Fruit fly (Drosophila melanogaster) whole organism, embryonic: ENCODE results near the gene CG6660.

Source experiments
- CG13296 ChIP-seq: fragments of 200-800 bp; sonication (Bioruptor generic); optimal IDR thresholded peaks from 3 replicates; lab custom pipeline; 2018; ENCODE audit warnings: missing biosample characterization, mild to moderate bottlenecking, missing genetic modification characterization
- CG15011 ChIP-seq: fragments of 200-800 bp; sonication (Bioruptor generic); optimal IDR thresholded peaks from 3 replicates; lab custom pipeline; 2018; ENCODE audit warnings: missing biosample characterization, mild to moderate bottlenecking, missing genetic modification characterization
- CG4730 ChIP-seq: fragments of 200-800 bp; sonication (Bioruptor generic); IDR thresholded peaks from 2 replicates; pipeline ENCODE4 v1.3.6; 2022; ENCODE audit warnings: missing biosample characterization, missing genetic modification characterization
- CG7745 ChIP-seq: fragments of 200-800 bp; sonication (Bioruptor generic); optimal IDR thresholded peaks from 2 replicates; lab custom pipeline; 2018; ENCODE audit warnings: missing biosample characterization, mild to moderate bottlenecking, missing genetic modification characterization, moderate library complexity
- CG8281 ChIP-seq: fragments of 200-800 bp; sonication (Bioruptor generic); optimal IDR thresholded peaks from 2 replicates; lab custom pipeline; 2018; ENCODE audit warnings: missing biosample characterization, mild to moderate bottlenecking, missing genetic modification characterization, moderate library complexity
- CG9797 ChIP-seq: fragments of 200-800 bp; sonication (Bioruptor generic); optimal IDR thresholded peaks from 3 replicates; lab custom pipeline; 2018; ENCODE audit warnings: missing biosample characterization, mild to moderate bottlenecking, missing genetic modification characterization
- croc ChIP-seq: fragments of 200-800 bp; sonication (Bioruptor generic); conservative IDR thresholded peaks from 3 replicates; pipeline ENCODE4 v1.3.6; 2022; ENCODE audit warnings: missing biosample characterization, missing genetic modification characterization
- insv ChIP-seq, 2 experiments: fragments of 200-800 bp; sonication (Bioruptor generic); optimal IDR thresholded peaks; 3 replicates each; lab custom pipeline; 2016 to 2018; ENCODE audit warnings: missing biosample characterization in 2 of 2, missing genetic modification characterization in 2 of 2
- luna ChIP-seq: fragments of 200-800 bp; sonication (Bioruptor generic); optimal IDR thresholded peaks from 2 replicates; lab custom pipeline; 2016; ENCODE audit warnings: missing biosample characterization, missing genetic modification characterization
- p53 ChIP-seq: fragments of 200-800 bp; sonication (Bioruptor generic); optimal IDR thresholded peaks from 2 replicates; lab custom pipeline; 2016; ENCODE audit warnings: missing biosample characterization, missing genetic modification characterization
- usp ChIP-seq: fragments of >200 bp; optimal IDR thresholded peaks from 2 replicates; lab custom pipeline; 2017; ENCODE audit warnings: missing biosample characterization, missing genetic modification characterization
- zen ChIP-seq: fragments of 200-800 bp; sonication (Bioruptor generic); optimal IDR thresholded peaks from 3 replicates; lab custom pipeline; 2018; ENCODE audit warnings: missing biosample characterization, mild to moderate bottlenecking, missing genetic modification characterization, moderate library complexity

- TF ChIP-seq CG8281 (tag; lab: Kevin White, UChicago) = no peak
- TF ChIP-seq CG9797 (GFP tag; lab: Kevin White, UChicago) = no peak
- TF ChIP-seq CG7745 (tag; lab: Kevin White, UChicago) = no peak
- TF ChIP-seq luna (GFP tag; lab: Kevin White, UChicago) = no peak
- TF ChIP-seq CG15011 (GFP tag; lab: Kevin White, UChicago) = no peak
- no peak for TF ChIP-seq CG13296 (GFP tag; lab: Kevin White, UChicago)
- TF ChIP-seq croc (GFP tag; lab: Robert Waterston, UW) = no peak
- TF ChIP-seq insv (GFP tag; optimal IDR thresholded peaks at IDR 0.05; lab: Kevin White, UChicago) = no peak
- TF ChIP-seq CG4730 = no peak
- TF ChIP-seq usp = no peak
- no peak for TF ChIP-seq zen
- TF ChIP-seq p53 (GFP tag; lab: Kevin White, UChicago) = no peak
Observed at dm6 chr3R:22911049-22911448, 12.1 kb upstream of the CG6660 start.
